Worm (Caenorhabditis elegans) whole organism, L4 larva: ENCODE measurements around the gene C30B5.6.
A peak's percentile ranks its signal among the peaks of the same experiment; 100 is the strongest.

Experiments
- D1046.2 ChIP-seq: fragments of 200-800 bp; sonication (Bioruptor generic); IDR thresholded peaks from 2 replicates; pipeline ENCODE4 v1.3.6; 2022; ENCODE audit warnings: missing genetic modification characterization, missing compliant biosample characterization
- F49E8.2 ChIP-seq: sonication (generic microtip); optimal IDR thresholded peaks from 2 replicates; lab custom pipeline; 2016; ENCODE audit warnings: missing compliant biosample characterization, mild to moderate bottlenecking, missing genetic modification characterization, borderline replicate concordance
- R02D3.7 ChIP-seq: fragments of 150-350 bp; sonication (generic microtip); optimal IDR thresholded peaks from 3 replicates; lab custom pipeline; 2014; ENCODE audit warnings: missing biosample characterization, missing genetic modification characterization
- aha-1 ChIP-seq: fragments of 150-350 bp; peaks from one replicate; lab custom pipeline; 2014; ENCODE audit warnings: missing biosample characterization, missing genetic modification characterization
- arid-1 ChIP-seq: fragments of 200-800 bp; sonication (Bioruptor generic); conservative IDR thresholded peaks from 2 replicates; pipeline ENCODE4 v1.3.6; 2022; ENCODE audit warnings: missing genetic modification reagents, missing genetic modification characterization, missing compliant biosample characterization
- attf-4 ChIP-seq: sonication (generic microtip); optimal IDR thresholded peaks from 3 replicates; lab custom pipeline; 2017; ENCODE audit warnings: missing biosample characterization, missing genetic modification characterization
- ces-1 ChIP-seq: fragments of 150-350 bp; sonication (generic microtip); optimal IDR thresholded peaks from 4 replicates; lab custom pipeline; 2014; ENCODE audit warnings: missing biosample characterization, missing genetic modification reagents, missing genetic modification characterization
- cey-2 ChIP-seq: sonication (generic microtip); optimal IDR thresholded peaks from 3 replicates; lab custom pipeline; 2017; ENCODE audit warnings: missing genetic modification characterization, mild to moderate bottlenecking, missing compliant biosample characterization, antibody characterized with exemption, borderline replicate concordance; ENCODE audit not compliant: insufficient read depth
- daf-16 ChIP-seq, 3 experiments: sonication (generic microtip); optimal IDR thresholded peaks; 2 replicates each; lab custom pipeline; 2016 to 2017; ENCODE audit warnings: missing genetic modification characterization in 3 of 3, missing genetic modification reagents in 3 of 3, mild to moderate bottlenecking in 2 of 3, missing compliant biosample characterization in 2 of 3, missing biosample characterization in 1 of 3, moderate library complexity in 1 of 3
- daf-8 ChIP-seq: fragments of 200-800 bp; sonication (Bioruptor generic); IDR thresholded peaks from 2 replicates; pipeline ENCODE4 v1.3.6; 2022; ENCODE audit warnings: missing genetic modification characterization, missing compliant biosample characterization
- dmd-6 ChIP-seq: fragments of 200-800 bp; sonication (Bioruptor generic); IDR thresholded peaks from 2 replicates; pipeline ENCODE4 v1.3.6; 2022; ENCODE audit warnings: missing genetic modification reagents, missing genetic modification characterization, missing compliant biosample characterization
- dmd-8 ChIP-seq: fragments of 200-800 bp; sonication (Bioruptor generic); IDR thresholded peaks from 2 replicates; pipeline ENCODE4 v1.3.6; 2022; ENCODE audit warnings: missing genetic modification characterization, missing compliant biosample characterization
- duxl-1 ChIP-seq: sonication (generic microtip); optimal IDR thresholded peaks from 2 replicates; lab custom pipeline; 2016; ENCODE audit warnings: mild to moderate bottlenecking, missing genetic modification characterization, moderate library complexity, missing compliant biosample characterization; ENCODE audit not compliant: poor library complexity
- dve-1 ChIP-seq: sonication (generic microtip); optimal IDR thresholded peaks from 2 replicates; lab custom pipeline; 2017; ENCODE audit warnings: antibody characterized with exemption, mild to moderate bottlenecking, missing genetic modification characterization, missing compliant biosample characterization; ENCODE audit not compliant: insufficient read depth
- egl-27 ChIP-seq: sonication (generic microtip); optimal IDR thresholded peaks from 3 replicates; lab custom pipeline; 2017; ENCODE audit warnings: missing biosample characterization, missing genetic modification reagents, missing genetic modification characterization
- egl-43 ChIP-seq: fragments of 200-800 bp; sonication (Bioruptor generic); IDR thresholded peaks from 2 replicates; pipeline ENCODE4 v1.3.6; 2022; ENCODE audit warnings: missing genetic modification reagents, missing genetic modification characterization, missing compliant biosample characterization
- gei-8 ChIP-seq: fragments of 200-800 bp; sonication (Bioruptor generic); optimal IDR thresholded peaks from 2 replicates; lab custom pipeline; 2018; ENCODE audit warnings: mild to moderate bottlenecking, missing genetic modification characterization, missing compliant biosample characterization
- hif-1 ChIP-seq, 2 experiments: sonication (generic microtip); optimal IDR thresholded peaks; 2 replicates each; lab custom pipeline; 2016 to 2017; ENCODE audit warnings: missing compliant biosample characterization in 2 of 2, missing genetic modification characterization in 2 of 2, missing genetic modification reagents in 2 of 2, missing genotype in 2 of 2, mild to moderate bottlenecking in 1 of 2
- hlh-11 ChIP-seq: fragments of 200-800 bp; sonication (Bioruptor generic); optimal IDR thresholded peaks from 2 replicates; lab custom pipeline; 2018; ENCODE audit warnings: mild to moderate bottlenecking, missing genetic modification characterization, missing compliant biosample characterization
- hmg-1.1 ChIP-seq: fragments of 200-800 bp; sonication (Bioruptor generic); IDR thresholded peaks from 2 replicates; pipeline ENCODE4 v1.3.6; 2022; ENCODE audit warnings: missing genetic modification reagents, missing genetic modification characterization, missing compliant biosample characterization
- lim-7 ChIP-seq: fragments of 200-800 bp; sonication (Bioruptor generic); IDR thresholded peaks from 2 replicates; pipeline ENCODE4 v1.3.6; 2022; ENCODE audit warnings: missing genetic modification characterization, missing compliant biosample characterization
- lin-1 ChIP-seq: fragments of 200-800 bp; sonication (Bioruptor generic); IDR thresholded peaks from 2 replicates; pipeline ENCODE4 v1.3.6; 2022; ENCODE audit warnings: missing genetic modification reagents, missing genetic modification characterization, missing compliant biosample characterization
- lin-38 ChIP-seq: fragments of 200-800 bp; sonication (Bioruptor generic); IDR thresholded peaks from 2 replicates; pipeline ENCODE4 v1.3.6; 2022; ENCODE audit warnings: missing genetic modification reagents, missing genetic modification characterization, missing compliant biosample characterization
- lsy-2 ChIP-seq, 2 experiments: fragments of 150-350 bp in 1 of 2; sonication (generic microtip) in 1 of 2; optimal IDR thresholded peaks; 2 replicates each; lab custom pipeline; 2014 to 2017; ENCODE audit warnings: missing biosample characterization in 2 of 2, missing genetic modification characterization in 2 of 2
- madf-5 ChIP-seq, 2 experiments: fragments of 200-800 bp; sonication (Bioruptor generic); IDR thresholded peaks; 2 replicates each; pipeline ENCODE4 v1.3.6; 2022; ENCODE audit warnings: missing compliant biosample characterization in 2 of 2, missing genetic modification characterization in 2 of 2
- madf-9 ChIP-seq: fragments of 200-800 bp; sonication (Bioruptor generic); conservative IDR thresholded peaks from 2 replicates; pipeline ENCODE4 v1.3.6; 2022; ENCODE audit warnings: missing genetic modification reagents, missing genetic modification characterization, missing compliant biosample characterization
- mdl-1 ChIP-seq, 2 experiments: fragments of 150-350 bp in 1 of 2; sonication (generic microtip) in 1 of 2; optimal IDR thresholded peaks; 2 replicates each; lab custom pipeline; 2014 to 2017; ENCODE audit warnings: missing biosample characterization in 2 of 2, missing genetic modification characterization in 2 of 2
- mes-2 ChIP-seq: sonication (generic microtip); optimal IDR thresholded peaks from 2 replicates; lab custom pipeline; 2016; ENCODE audit warnings: missing genotype, mild to moderate bottlenecking, missing genetic modification characterization, missing compliant biosample characterization; ENCODE audit not compliant: poor library complexity, severe bottlenecking
- mxl-3 ChIP-seq: fragments of 200-800 bp; sonication (Bioruptor generic); optimal IDR thresholded peaks from 2 replicates; lab custom pipeline; 2018; ENCODE audit warnings: mild to moderate bottlenecking, missing genetic modification characterization, missing compliant biosample characterization
- nhr-10 ChIP-seq: fragments of 150-350 bp; optimal IDR thresholded peaks from 2 replicates; lab custom pipeline; 2014; ENCODE audit warnings: missing biosample characterization, missing genetic modification characterization
- nhr-102 ChIP-seq: sonication (generic microtip); optimal IDR thresholded peaks from 2 replicates; lab custom pipeline; 2016; ENCODE audit warnings: mild to moderate bottlenecking, missing genetic modification characterization, moderate library complexity, missing compliant biosample characterization
- nhr-11 ChIP-seq: fragments of 150-350 bp; optimal IDR thresholded peaks from 2 replicates; lab custom pipeline; 2014; ENCODE audit warnings: missing biosample characterization, missing genetic modification characterization
- nhr-237 ChIP-seq: sonication (generic microtip); optimal IDR thresholded peaks from 2 replicates; lab custom pipeline; 2017; ENCODE audit warnings: missing biosample characterization, missing genetic modification characterization
- nhr-25 ChIP-seq: sonication (generic microtip); optimal IDR thresholded peaks from 2 replicates; lab custom pipeline; 2017; ENCODE audit warnings: missing genetic modification characterization, mild to moderate bottlenecking, missing compliant biosample characterization, antibody characterized with exemption, moderate library complexity, borderline replicate concordance; ENCODE audit not compliant: insufficient read depth
- nhr-42 ChIP-seq: fragments of 200-800 bp; sonication (Bioruptor generic); IDR thresholded peaks from 2 replicates; pipeline ENCODE4 v1.3.6; 2022; ENCODE audit warnings: missing genetic modification characterization, missing compliant biosample characterization
- nhr-48 ChIP-seq: sonication (generic microtip); optimal IDR thresholded peaks from 2 replicates; lab custom pipeline; 2016; ENCODE audit warnings: mild to moderate bottlenecking, missing genetic modification characterization, missing compliant biosample characterization
- nhr-6 ChIP-seq: fragments of 150-350 bp; optimal IDR thresholded peaks from 2 replicates; lab custom pipeline; 2014; ENCODE audit warnings: missing biosample characterization, missing genetic modification characterization
- nhr-77 ChIP-seq: fragments of 150-350 bp; optimal IDR thresholded peaks from 2 replicates; lab custom pipeline; 2014; ENCODE audit warnings: missing biosample characterization, missing genetic modification characterization
- pha-4 ChIP-seq, 2 experiments: fragments of 150-350 bp in 1 of 2; fragments of 200-800 bp in 1 of 2; sonication (Bioruptor generic) in 1 of 2; IDR thresholded peaks in 1 of 2; optimal IDR thresholded peaks in 1 of 2; 2 replicates each; pipeline versions ENCODE4 v1.3.6 to Lab custom; 2014 to 2022; ENCODE audit warnings: missing genetic modification characterization in 2 of 2, missing genetic modification reagents in 2 of 2, missing biosample characterization in 1 of 2, missing compliant biosample characterization in 1 of 2
- saeg-2 ChIP-seq: fragments of 200-800 bp; sonication (Bioruptor generic); IDR thresholded peaks from 2 replicates; pipeline ENCODE4 v1.3.6; 2022; ENCODE audit warnings: missing genetic modification reagents, missing genetic modification characterization, missing compliant biosample characterization
- sdz-12 ChIP-seq: fragments of 200-800 bp; sonication (Bioruptor generic); optimal IDR thresholded peaks from 2 replicates; lab custom pipeline; 2018; ENCODE audit warnings: mild to moderate bottlenecking, missing genetic modification characterization, missing compliant biosample characterization
- snpc-4 ChIP-seq: fragments of 150-350 bp; optimal IDR thresholded peaks from 2 replicates; lab custom pipeline; 2014; ENCODE audit warnings: missing biosample characterization, missing genetic modification characterization
- spr-1 ChIP-seq: sonication (generic microtip); optimal IDR thresholded peaks from 2 replicates; lab custom pipeline; 2016; ENCODE audit warnings: mild to moderate bottlenecking, missing genetic modification characterization, missing compliant biosample characterization
- tag-97 ChIP-seq: fragments of 200-800 bp; sonication (Bioruptor generic); IDR thresholded peaks from 2 replicates; pipeline ENCODE4 v1.3.6; 2022; ENCODE audit warnings: missing genetic modification characterization, missing compliant biosample characterization
- unc-39 ChIP-seq: sonication (generic microtip); optimal IDR thresholded peaks from 2 replicates; lab custom pipeline; 2017; ENCODE audit warnings: missing biosample characterization, missing genetic modification characterization
- vab-7 ChIP-seq: fragments of 200-800 bp; sonication (Bioruptor generic); IDR thresholded peaks from 2 replicates; pipeline ENCODE4 v1.3.6; 2022; ENCODE audit warnings: missing genetic modification reagents, missing genetic modification characterization, missing compliant biosample characterization
- zfp-3 ChIP-seq: fragments of 200-800 bp; sonication (Bioruptor generic); conservative IDR thresholded peaks from 2 replicates; pipeline ENCODE4 v1.3.6; 2022; ENCODE audit warnings: missing genetic modification reagents, missing genetic modification characterization, missing compliant biosample characterization
- zip-2 ChIP-seq: fragments of 150-350 bp; optimal IDR thresholded peaks from 2 replicates; lab custom pipeline; 2014; ENCODE audit warnings: missing biosample characterization, missing genetic modification characterization

C30B5.6 gene

DNA sequence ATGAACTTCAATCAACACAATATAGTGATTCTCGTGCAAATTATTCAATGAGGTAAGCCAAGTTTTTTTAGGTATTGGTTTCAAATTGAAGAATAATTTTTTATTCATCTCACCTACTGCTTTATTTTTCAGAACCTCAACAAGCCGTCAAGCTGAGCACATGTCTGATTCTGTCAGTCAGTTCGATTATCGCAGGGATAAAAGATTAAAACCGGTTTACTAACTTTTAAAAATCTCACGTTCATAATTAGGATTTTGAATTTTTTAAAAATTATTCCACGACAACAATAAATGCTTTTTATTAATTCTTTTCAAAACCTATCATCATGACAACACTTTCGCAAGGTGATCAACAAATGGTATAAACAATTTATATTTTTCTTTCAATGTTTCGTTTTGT lies 39.8 kb upstream of the C30B5.6 start, which contains the start of gene F13H8.12:
Gene F13H8.12, plus strand, starts transcription at position 301 of the 400 bp plus-strand sequence.
- TF ChIP-seq egl-43 (GFP tag; lab: Robert Waterston, UW) (no peak), unc-39 (tag; lab: Kevin White, UChicago) (no peak), nhr-48 (tag; lab: Kevin White, UChicago) (no peak), egl-27 (tag; lab: Kevin White, UChicago) (no peak), madf-9 (GFP tag; lab: Robert Waterston, UW) (no peak), nhr-102 (tag; lab: Kevin White, UChicago) (no peak), lsy-2 (tag; optimal IDR thresholded peaks at IDR 0.05; lab: Kevin White, UChicago) (no peak), saeg-2 (no peak), cey-2 (no peak), R02D3.7 (tag; lab: Kevin White, UChicago) (no peak), zfp-3 (GFP tag; lab: Robert Waterston, UW) (no peak), nhr-25 (tag; lab: Kevin White, UChicago) (no peak), daf-16 (GFP tag; optimal IDR thresholded peaks at IDR 0.05; lab: Kevin White, UChicago) (no peak), daf-16 (tag; optimal IDR thresholded peaks at IDR 0.05; lab: Kevin White, UChicago) (no peak), dve-1 (tag; lab: Kevin White, UChicago) (no peak)

DNA sequence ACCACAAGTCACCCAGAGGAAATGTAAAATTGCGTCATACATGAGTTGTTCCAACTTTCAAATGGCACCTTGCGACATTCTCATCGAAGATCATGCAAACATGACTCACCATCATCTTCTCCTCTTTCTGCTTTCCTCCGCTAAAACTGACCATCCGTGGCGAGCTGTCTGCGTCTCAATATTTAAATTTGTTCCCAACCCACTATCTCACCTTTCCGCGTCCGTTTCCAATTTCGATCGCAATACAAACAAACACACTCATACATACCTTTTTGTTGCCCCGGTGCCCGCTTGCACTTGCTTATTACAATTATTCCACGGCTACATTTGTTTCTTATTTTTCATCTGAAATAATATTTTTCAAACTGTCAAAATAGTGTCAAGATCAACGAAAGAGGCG lies 38.2 kb upstream of the C30B5.6 start, which contains the start of gene nmgp-1:
Gene nmgp-1, plus strand, starts transcription at position 174 of the 400 bp plus-strand sequence.
- no peak for TF ChIP-seq hmg-1.1 (GFP tag; lab: Robert Waterston, UW)
- no peak for TF ChIP-seq F49E8.2 (tag; lab: Kevin White, UChicago)
- no peak for TF ChIP-seq dmd-8
- no peak for TF ChIP-seq D1046.2
- no peak for TF ChIP-seq daf-8 (GFP tag; lab: Robert Waterston, UW)
- TF ChIP-seq hlh-11 (tag; lab: Kevin White, UChicago) = peak; percentile 36
- TF ChIP-seq ces-1 (GFP tag; lab: Kevin White, UChicago) = no peak
- TF ChIP-seq nhr-42 = no peak
- no peak for TF ChIP-seq nhr-10
- TF ChIP-seq snpc-4 = no peak
- no peak for TF ChIP-seq lim-7 (GFP tag; lab: Robert Waterston, UW)
- TF ChIP-seq lin-38 (GFP tag; lab: Robert Waterston, UW) = no peak
- TF ChIP-seq spr-1 (tag; lab: Kevin White, UChicago) = no peak
- no peak for TF ChIP-seq pha-4 (GFP tag; IDR thresholded peaks at IDR 0.05; lab: Robert Waterston, UW)
- TF ChIP-seq pha-4 (tag; optimal IDR thresholded peaks at IDR 0.05; lab: Kevin White, UChicago) = no peak
- TF ChIP-seq tag-97 = no peak
- TF ChIP-seq hif-1 (tag; optimal IDR thresholded peaks at IDR 0.05; lab: Kevin White, UChicago) = no peak
- TF ChIP-seq mes-2 (tag; lab: Kevin White, UChicago) = peak; percentile 42
- no peak for TF ChIP-seq dmd-6
- TF ChIP-seq zip-2 (tag; lab: Kevin White, UChicago) = no peak
- TF ChIP-seq gei-8 = no peak
- no peak for TF ChIP-seq nhr-77
- TF ChIP-seq duxl-1 (tag; lab: Kevin White, UChicago) = no peak
- peak; percentile 38 for TF ChIP-seq nhr-6 (tag; lab: Kevin White, UChicago)
- TF ChIP-seq aha-1 (tag; lab: Kevin White, UChicago) = peak; percentile 76
- no peak for TF ChIP-seq vab-7
- no peak for TF ChIP-seq attf-4 (tag; lab: Kevin White, UChicago)
- no peak for TF ChIP-seq nhr-11 (tag; lab: Kevin White, UChicago)
- no peak for TF ChIP-seq arid-1
- TF ChIP-seq dve-1 (tag; lab: Kevin White, UChicago) = peak; percentile 30
- no peak for TF ChIP-seq madf-5 (GFP tag; IDR thresholded peaks at IDR 0.05; lab: Robert Waterston, UW)
- no peak for TF ChIP-seq sdz-12 (GFP tag; lab: Kevin White, UChicago)
- no peak for TF ChIP-seq mdl-1 (tag; optimal IDR thresholded peaks at IDR 0.05; lab: Kevin White, UChicago)
- TF ChIP-seq nhr-237 = no peak
- no peak for TF ChIP-seq daf-16 (GFP tag; optimal IDR thresholded peaks at IDR 0.05; lab: Kevin White, UChicago)
- peak; percentile 55 for TF ChIP-seq daf-16 (tag; optimal IDR thresholded peaks at IDR 0.05; lab: Kevin White, UChicago)
- TF ChIP-seq lin-1 = no peak
- TF ChIP-seq mxl-3 (GFP tag; lab: Kevin White, UChicago) = no peak
